Worm (Caenorhabditis elegans): ENCODE measurements around the gene K08E7.6.

DNA sequence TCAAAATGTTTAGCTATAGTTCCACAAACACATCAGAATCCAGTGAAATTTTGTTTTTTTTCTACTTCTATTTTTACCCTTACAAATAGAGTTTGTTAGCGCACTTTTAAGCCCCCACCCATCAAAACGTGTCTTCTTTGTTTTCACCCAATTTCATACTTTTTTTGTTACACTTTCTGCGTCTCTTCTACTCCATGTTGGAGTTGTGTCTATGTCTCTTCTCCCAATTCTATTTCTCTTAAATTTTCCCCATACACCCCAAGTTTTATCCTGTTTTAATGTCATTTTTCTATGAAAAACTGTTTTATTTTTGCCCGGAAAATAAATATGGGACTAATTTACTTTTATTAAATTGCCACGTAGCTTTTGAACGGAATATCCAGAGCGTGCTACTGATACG is 35.6 kb downstream of the K08E7.6 start:
- no peak for TF ChIP-seq hlh-1 (tag; optimal IDR thresholded peaks at IDR 0.05)
- no peak for TF ChIP-seq pha-4 (tag; optimal IDR thresholded peaks at IDR 0.05)
- no peak for TF ChIP-seq lin-13 (tag; optimal IDR thresholded peaks at IDR 0.05)
- no peak for TF ChIP-seq ztf-11 (tag; optimal IDR thresholded peaks at IDR 0.05)
- TF ChIP-seq snpc-4 (tag; optimal IDR thresholded peaks at IDR 0.05), result no peak
- TF ChIP-seq blmp-1 (tag; optimal IDR thresholded peaks at IDR 0.05), result no peak
- no peak for TF ChIP-seq lsy-2 (tag; optimal IDR thresholded peaks at IDR 0.05)
- no peak for TF ChIP-seq sem-2 (GFP tag; optimal IDR thresholded peaks at IDR 0.05)
- TF ChIP-seq ham-2 (GFP tag; optimal IDR thresholded peaks at IDR 0.05), result no peak
- no peak for TF ChIP-seq tbx-8 (GFP tag; optimal IDR thresholded peaks at IDR 0.05)
- TF ChIP-seq unc-39 (tag; optimal IDR thresholded peaks at IDR 0.05), result no peak

Data from whole organism, mixed stage, embryonic.